Worm (Caenorhabditis elegans) whole organism, mixed stage, embryonic: Measurements from ENCODE around the gene mrpl-40.
A peak's percentile ranks its signal among the peaks of the same experiment; 100 is the strongest.

ENCODE experiments used
- M03D4.4 ChIP-seq: sonication (generic microtip); optimal IDR thresholded peaks from 2 replicates; lab custom pipeline; 2017; ENCODE audit warnings: mild to moderate bottlenecking, missing genetic modification characterization, missing compliant biosample characterization
- bed-3 ChIP-seq: fragments of 200-800 bp; sonication (Bioruptor generic); optimal IDR thresholded peaks from 3 replicates; lab custom pipeline; 2018; ENCODE audit warnings: mild to moderate bottlenecking, missing genetic modification characterization, moderate library complexity, missing compliant biosample characterization
- blmp-1 ChIP-seq: fragments of 150-350 bp; optimal IDR thresholded peaks from 2 replicates; lab custom pipeline; 2014; ENCODE audit warnings: missing biosample characterization, missing genetic modification characterization
- ceh-39 ChIP-seq: fragments of 150-350 bp; optimal IDR thresholded peaks from 2 replicates; lab custom pipeline; 2014; ENCODE audit warnings: missing biosample characterization, missing genetic modification characterization
- ceh-43 ChIP-seq: fragments of 200-800 bp; sonication (Bioruptor generic); optimal IDR thresholded peaks from 2 replicates; lab custom pipeline; 2018; ENCODE audit warnings: mild to moderate bottlenecking, missing genetic modification characterization, moderate library complexity, missing compliant biosample characterization
- ceh-83 ChIP-seq: fragments of 200-800 bp; sonication (Bioruptor generic); optimal IDR thresholded peaks from 2 replicates; lab custom pipeline; 2018; ENCODE audit warnings: mild to moderate bottlenecking, missing genetic modification characterization, missing compliant biosample characterization
- ces-1 ChIP-seq: fragments of 150-350 bp; optimal IDR thresholded peaks from 2 replicates; lab custom pipeline; 2014; ENCODE audit warnings: missing biosample characterization, missing genetic modification reagents, missing genetic modification characterization
- cnd-1 ChIP-seq: fragments of 200-800 bp; sonication (Bioruptor generic); optimal IDR thresholded peaks from 2 replicates; lab custom pipeline; 2018; ENCODE audit warnings: mild to moderate bottlenecking, missing genetic modification characterization, missing compliant biosample characterization
- drap-1 ChIP-seq: fragments of 200-800 bp; sonication (Bioruptor generic); optimal IDR thresholded peaks from 3 replicates; lab custom pipeline; 2018; ENCODE audit warnings: mild to moderate bottlenecking, missing genetic modification characterization, missing compliant biosample characterization
- elt-1 ChIP-seq: sonication (generic microtip); optimal IDR thresholded peaks from 2 replicates; lab custom pipeline; 2017; ENCODE audit warnings: missing genetic modification characterization, mild to moderate bottlenecking, missing compliant biosample characterization, antibody characterized with exemption, moderate library complexity, borderline replicate concordance; ENCODE audit not compliant: insufficient read depth
- elt-3 ChIP-seq: fragments of 150-350 bp; optimal IDR thresholded peaks from 2 replicates; lab custom pipeline; 2014; ENCODE audit warnings: missing biosample characterization, missing genetic modification characterization
- flh-1 ChIP-seq: fragments of 200-800 bp; sonication (Bioruptor generic); optimal IDR thresholded peaks from 2 replicates; lab custom pipeline; 2018; ENCODE audit warnings: mild to moderate bottlenecking, missing genetic modification characterization, moderate library complexity, missing compliant biosample characterization
- ham-2 ChIP-seq: fragments of 200-800 bp; sonication (Bioruptor generic); optimal IDR thresholded peaks from 2 replicates; lab custom pipeline; 2018; ENCODE audit warnings: mild to moderate bottlenecking, missing genetic modification characterization, missing compliant biosample characterization
- hlh-1 ChIP-seq: fragments of 150-350 bp; optimal IDR thresholded peaks from 2 replicates; lab custom pipeline; 2014; ENCODE audit warnings: missing biosample characterization, missing genetic modification reagents, missing genetic modification characterization
- lin-13 ChIP-seq: fragments of 150-350 bp; optimal IDR thresholded peaks from 2 replicates; lab custom pipeline; 2014; ENCODE audit warnings: missing biosample characterization, missing genetic modification characterization
- lin-32 ChIP-seq: fragments of 200-800 bp; sonication (Bioruptor generic); optimal IDR thresholded peaks from 2 replicates; lab custom pipeline; 2018; ENCODE audit warnings: mild to moderate bottlenecking, missing genetic modification characterization, missing compliant biosample characterization
- lsy-2 ChIP-seq: fragments of 150-350 bp; optimal IDR thresholded peaks from 2 replicates; lab custom pipeline; 2014; ENCODE audit warnings: missing biosample characterization, missing genetic modification characterization
- mab-5 ChIP-seq: fragments of 150-350 bp; optimal IDR thresholded peaks from 2 replicates; lab custom pipeline; 2014; ENCODE audit warnings: missing biosample characterization, missing genetic modification characterization
- mep-1 ChIP-seq: fragments of 150-350 bp; optimal IDR thresholded peaks from 2 replicates; lab custom pipeline; 2017; ENCODE audit warnings: missing biosample characterization, missing genetic modification reagents, missing genetic modification characterization, inconsistent platforms
- mls-2 ChIP-seq: sonication (generic microtip); optimal IDR thresholded peaks from 2 replicates; lab custom pipeline; 2016; ENCODE audit warnings: mild to moderate bottlenecking, missing genetic modification characterization, moderate library complexity, missing compliant biosample characterization
- nhr-12 ChIP-seq: fragments of 150-350 bp; optimal IDR thresholded peaks from 2 replicates; lab custom pipeline; 2014; ENCODE audit warnings: missing biosample characterization, missing genetic modification characterization
- nhr-2 ChIP-seq: fragments of 150-350 bp; optimal IDR thresholded peaks from 2 replicates; lab custom pipeline; 2014; ENCODE audit warnings: missing biosample characterization, missing genetic modification characterization
- nhr-237 ChIP-seq: fragments of 150-350 bp; optimal IDR thresholded peaks from 2 replicates; lab custom pipeline; 2014; ENCODE audit warnings: missing biosample characterization, missing genetic modification characterization
- nhr-28 ChIP-seq: fragments of 150-350 bp; optimal IDR thresholded peaks from 2 replicates; lab custom pipeline; 2014; ENCODE audit warnings: missing biosample characterization, missing genetic modification characterization
- nhr-76 ChIP-seq: sonication (generic microtip); optimal IDR thresholded peaks from 2 replicates; lab custom pipeline; 2017; ENCODE audit warnings: missing biosample characterization, missing genetic modification characterization
- pha-4 ChIP-seq: fragments of 150-350 bp; optimal IDR thresholded peaks from 2 replicates; lab custom pipeline; 2018; ENCODE audit warnings: missing biosample characterization, missing genetic modification reagents, missing genetic modification characterization
- sem-2 ChIP-seq: fragments of 200-800 bp; sonication (Bioruptor generic); optimal IDR thresholded peaks from 2 replicates; lab custom pipeline; 2018; ENCODE audit warnings: mild to moderate bottlenecking, missing genetic modification characterization, missing compliant biosample characterization
- snpc-4 ChIP-seq: fragments of 150-350 bp; optimal IDR thresholded peaks from 2 replicates; lab custom pipeline; 2014; ENCODE audit warnings: missing biosample characterization, missing genetic modification characterization
- sptf-1 ChIP-seq: sonication (generic microtip); optimal IDR thresholded peaks from 2 replicates; lab custom pipeline; 2017; ENCODE audit warnings: mild to moderate bottlenecking, missing genetic modification characterization, moderate library complexity, missing compliant biosample characterization
- tbx-8 ChIP-seq: fragments of 200-800 bp; sonication (Bioruptor generic); optimal IDR thresholded peaks from 2 replicates; lab custom pipeline; 2018; ENCODE audit warnings: mild to moderate bottlenecking, missing genetic modification characterization, moderate library complexity, missing compliant biosample characterization
- unc-120 ChIP-seq: sonication (generic microtip); optimal IDR thresholded peaks from 2 replicates; lab custom pipeline; 2017; ENCODE audit warnings: missing genetic modification characterization, missing compliant biosample characterization; ENCODE audit not compliant: poor library complexity, severe bottlenecking
- unc-39 ChIP-seq: fragments of 150-350 bp; optimal IDR thresholded peaks from 2 replicates; lab custom pipeline; 2014; ENCODE audit warnings: missing biosample characterization, missing genetic modification characterization
- unc-62 ChIP-seq: fragments of 150-350 bp; optimal IDR thresholded peaks from 2 replicates; lab custom pipeline; 2014; ENCODE audit warnings: missing biosample characterization, missing genetic modification reagents, missing genetic modification characterization
- zip-8 ChIP-seq: fragments of 150-350 bp; optimal IDR thresholded peaks from 2 replicates; lab custom pipeline; 2014; ENCODE audit warnings: missing biosample characterization, missing genetic modification characterization
- ztf-11 ChIP-seq: fragments of 150-350 bp; optimal IDR thresholded peaks from 2 replicates; lab custom pipeline; 2014; ENCODE audit warnings: missing biosample characterization, missing genetic modification characterization

Gene mrpl-40

ce11 chrIII:67025-67424, 20.3 kb upstream of the mrpl-40 start:
- TF ChIP-seq unc-120 (tag; lab: Kevin White, UChicago) (peak; percentile 75), unc-62 (GFP tag; lab: Kevin White, UChicago) (peak; percentile 46), hlh-1 (peak; percentile 67), sptf-1 (tag; lab: Kevin White, UChicago) (peak; percentile 53), tbx-8 (GFP tag; lab: Kevin White, UChicago) (no peak), ces-1 (peak; percentile 6), lin-13 (no peak), nhr-28 (tag; lab: Kevin White, UChicago) (no peak), mab-5 (tag; lab: Kevin White, UChicago) (no peak), zip-8 (tag; lab: Kevin White, UChicago) (no peak)

ce11 chrIII:69652-70051, 17.7 kb upstream of the mrpl-40 start, which contains the start of gene spt-4:
TSS of gene spt-4 (minus strand) at chrIII:69752.
- TF ChIP-seq snpc-4 (no peak), ham-2 (GFP tag; lab: Kevin White, UChicago) (no peak), nhr-2 (tag; lab: Kevin White, UChicago) (no peak), nhr-76 (no peak), drap-1 (GFP tag; lab: Kevin White, UChicago) (no peak), tbx-8 (GFP tag; lab: Kevin White, UChicago) (no peak), unc-39 (tag; lab: Kevin White, UChicago) (no peak), M03D4.4 (tag; lab: Kevin White, UChicago) (no peak), elt-3 (tag; lab: Kevin White, UChicago) (no peak), lin-32 (no peak), nhr-237 (no peak), mab-5 (tag; lab: Kevin White, UChicago) (no peak), ztf-11 (no peak), ceh-39 (no peak), bed-3 (no peak), unc-62 (GFP tag; lab: Kevin White, UChicago) (no peak), cnd-1 (tag; lab: Kevin White, UChicago) (no peak), elt-1 (tag; lab: Kevin White, UChicago) (no peak)

DNA sequence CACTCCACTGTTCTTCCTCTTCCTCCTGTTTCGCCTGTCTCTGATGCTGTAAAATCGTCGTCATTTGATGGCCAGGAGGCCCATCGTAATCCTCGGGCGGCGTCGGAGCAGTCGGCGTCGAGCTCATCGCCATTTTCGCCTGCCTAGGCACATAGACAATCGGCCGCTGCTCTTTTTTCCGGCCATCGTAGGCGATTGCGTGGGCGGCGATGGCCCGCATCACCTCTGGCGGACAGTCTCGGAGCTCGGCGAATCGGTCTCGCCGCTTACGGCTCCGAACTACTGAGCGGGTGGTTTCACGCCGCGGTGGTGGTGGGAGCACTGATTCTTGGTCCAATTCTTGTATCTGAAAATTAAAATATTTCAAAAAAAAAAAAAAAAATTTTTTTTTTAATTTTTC, 15.3 kb upstream of the mrpl-40 start:
- no peak for TF ChIP-seq ham-2 (GFP tag; lab: Kevin White, UChicago)
- TF ChIP-seq, all 35 proteins: peak for 0

- TF ChIP-seq zip-8 (tag; lab: Kevin White, UChicago), result no peak
- no peak for TF ChIP-seq ham-2 (GFP tag; lab: Kevin White, UChicago)
- no peak for TF ChIP-seq bed-3
- TF ChIP-seq nhr-237, result no peak
- TF ChIP-seq nhr-28 (tag; lab: Kevin White, UChicago), result no peak
- TF ChIP-seq unc-62 (GFP tag; lab: Kevin White, UChicago), result no peak
- no peak for TF ChIP-seq tbx-8 (GFP tag; lab: Kevin White, UChicago)
- TF ChIP-seq mls-2 (tag; lab: Kevin White, UChicago), result no peak
- no peak for TF ChIP-seq ces-1
- no peak for TF ChIP-seq lin-32
- TF ChIP-seq ceh-83 (GFP tag; lab: Kevin White, UChicago), result no peak
- no peak for TF ChIP-seq cnd-1 (tag; lab: Kevin White, UChicago)
- TF ChIP-seq snpc-4, result no peak
- TF ChIP-seq nhr-76, result no peak
- no peak for TF ChIP-seq mab-5 (tag; lab: Kevin White, UChicago)
- no peak for TF ChIP-seq pha-4 (tag; lab: Kevin White, UChicago)
- TF ChIP-seq sem-2, result no peak
- no peak for TF ChIP-seq nhr-12 (tag; lab: Kevin White, UChicago)
- TF ChIP-seq hlh-1, result no peak
- TF ChIP-seq sptf-1 (tag; lab: Kevin White, UChicago), result no peak
These were observed 3.0 kb upstream of the mrpl-40 start for ce11 chrIII:84372-84771.

DNA sequence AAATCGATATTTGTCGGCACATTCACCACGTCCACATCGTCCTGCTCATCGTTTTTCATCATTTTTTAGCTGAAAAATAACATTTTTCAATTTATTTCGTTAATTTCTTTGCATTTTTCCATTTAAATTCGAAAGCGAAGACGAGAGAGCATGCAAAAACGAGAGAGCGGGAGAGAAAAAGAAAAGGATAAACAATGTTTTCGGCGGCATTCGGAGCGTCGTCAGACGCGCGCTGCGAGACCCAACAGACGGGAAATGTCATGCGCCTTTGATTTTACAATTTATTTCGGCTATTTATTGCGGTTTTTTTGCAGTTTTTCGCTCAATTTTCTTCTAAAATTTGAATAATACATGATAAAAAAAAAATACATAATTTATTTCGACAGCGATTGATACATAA, 1.0 kb upstream of the mrpl-40 start, which contains the start of gene attf-3:
Gene attf-3, minus strand, starts transcription at position 69 of the 400 bp plus-strand sequence.
- TF ChIP-seq cnd-1 (tag; lab: Kevin White, UChicago) (no peak), blmp-1 (tag; lab: Kevin White, UChicago) (no peak), unc-39 (tag; lab: Kevin White, UChicago) (no peak), sem-2 (no peak), nhr-12 (tag; lab: Kevin White, UChicago) (no peak), snpc-4 (no peak), drap-1 (GFP tag; lab: Kevin White, UChicago) (no peak), lin-13 (peak; percentile 56), ceh-39 (peak; percentile 50), unc-120 (tag; lab: Kevin White, UChicago) (no peak), nhr-28 (tag; lab: Kevin White, UChicago) (no peak), unc-62 (GFP tag; lab: Kevin White, UChicago) (no peak), mls-2 (tag; lab: Kevin White, UChicago) (no peak), sptf-1 (tag; lab: Kevin White, UChicago) (no peak), M03D4.4 (tag; lab: Kevin White, UChicago) (no peak), nhr-2 (tag; lab: Kevin White, UChicago) (no peak), bed-3 (no peak), nhr-237 (peak; percentile 68), ces-1 (peak; percentile 61), hlh-1 (peak; percentile 13), lin-32 (no peak), pha-4 (tag; lab: Kevin White, UChicago) (peak; percentile 46), zip-8 (tag; lab: Kevin White, UChicago) (no peak), mab-5 (tag; lab: Kevin White, UChicago) (no peak), elt-1 (tag; lab: Kevin White, UChicago) (no peak), mep-1 (peak; percentile 78), nhr-76 (no peak), flh-1 (GFP tag; lab: Kevin White, UChicago) (no peak), ham-2 (GFP tag; lab: Kevin White, UChicago) (no peak), tbx-8 (GFP tag; lab: Kevin White, UChicago) (no peak), ceh-43 (GFP tag; lab: Kevin White, UChicago) (no peak), lsy-2 (tag; lab: Kevin White, UChicago) (peak; percentile 71), ztf-11 (no peak), ceh-83 (GFP tag; lab: Kevin White, UChicago) (no peak), elt-3 (tag; lab: Kevin White, UChicago) (no peak)
- TF ChIP-seq, all 35 proteins: peak for 8
